Worm (Caenorhabditis elegans) whole organism, young adult: Measurements from ENCODE around the gene mam-4.

ENCODE experiments used
- Y53G8AR.9 ChIP-seq: fragments of 200-800 bp; sonication (Bioruptor generic); conservative IDR thresholded peaks from 2 replicates; pipeline ENCODE4 v1.3.6; 2022; ENCODE audit warnings: missing genetic modification reagents, missing genetic modification characterization, missing compliant biosample characterization
- ama-1 ChIP-seq, 3 experiments: fragments of 150-350 bp in 1 of 3; sonication (generic microtip) in 2 of 3; optimal IDR thresholded peaks; 2 replicates each; lab custom pipeline; 2014 to 2018; ENCODE audit warnings: missing biosample characterization in 2 of 3, missing genetic modification characterization in 2 of 3, missing genetic modification reagents in 2 of 3
- ccch-3 ChIP-seq: fragments of 200-800 bp; sonication (Bioruptor generic); optimal IDR thresholded peaks from 2 replicates; lab custom pipeline; 2018; ENCODE audit warnings: mild to moderate bottlenecking, missing genetic modification characterization, missing compliant biosample characterization
- ceh-91 ChIP-seq: fragments of 200-800 bp; sonication (Bioruptor generic); IDR thresholded peaks from 2 replicates; pipeline ENCODE4 v1.3.6; 2022; ENCODE audit warnings: missing genetic modification reagents, missing genetic modification characterization, missing compliant biosample characterization
- him-1 ChIP-seq: sonication (generic microtip); optimal IDR thresholded peaks from 2 replicates; lab custom pipeline; 2016; ENCODE audit warnings: missing genotype, missing genetic modification reagents, missing genetic modification characterization, missing compliant biosample characterization
- hmg-20 ChIP-seq: fragments of 200-800 bp; sonication (Bioruptor generic); IDR thresholded peaks from 2 replicates; pipeline ENCODE4 v1.3.6; 2022; ENCODE audit warnings: missing genetic modification reagents, missing genetic modification characterization, missing compliant biosample characterization
- lin-35 ChIP-seq, 3 experiments: fragments of 150-350 bp in 2 of 3; sonication (generic microtip) in 1 of 3; optimal IDR thresholded peaks; 2 replicates each; lab custom pipeline; 2014 to 2018; ENCODE audit warnings: missing biosample characterization in 3 of 3, missing genetic modification characterization in 3 of 3, missing genetic modification reagents in 3 of 3
- lsy-27 ChIP-seq: sonication (generic microtip); optimal IDR thresholded peaks from 2 replicates; lab custom pipeline; 2017; ENCODE audit warnings: missing genetic modification characterization, mild to moderate bottlenecking, missing compliant biosample characterization, antibody characterized with exemption, missing genotype, borderline replicate concordance; ENCODE audit not compliant: insufficient read depth
- nfya-2 ChIP-seq: fragments of 200-800 bp; sonication (Bioruptor generic); IDR thresholded peaks from 2 replicates; pipeline ENCODE4 v1.3.6; 2022; ENCODE audit warnings: missing genetic modification reagents, missing genetic modification characterization, missing compliant biosample characterization
- nfyb-1 ChIP-seq: fragments of 200-800 bp; sonication (Bioruptor generic); IDR thresholded peaks from 2 replicates; pipeline ENCODE4 v1.3.6; 2022; ENCODE audit warnings: missing genetic modification reagents, missing genetic modification characterization, missing compliant biosample characterization
- pha-4 ChIP-seq: fragments of 150-350 bp; sonication (generic microtip); optimal IDR thresholded peaks from 2 replicates; lab custom pipeline; 2014; ENCODE audit warnings: missing biosample characterization, missing genetic modification reagents, missing genetic modification characterization
- snpc-4 ChIP-seq, 5 experiments: fragments of 150-350 bp in 1 of 5; sonication (generic microtip) in 4 of 5; optimal IDR thresholded peaks; 2 replicates each; lab custom pipeline; 2014 to 2018; ENCODE audit warnings: missing genetic modification characterization in 5 of 5, missing biosample characterization in 3 of 5, antibody characterized with exemption in 2 of 5, mild to moderate bottlenecking in 2 of 5, missing compliant biosample characterization in 2 of 5, missing genotype in 2 of 5, moderate library complexity in 2 of 5, missing genetic modification reagents in 1 of 5
- somi-1 ChIP-seq: fragments of 200-800 bp; sonication (Bioruptor generic); optimal IDR thresholded peaks from 2 replicates; lab custom pipeline; 2018; ENCODE audit warnings: mild to moderate bottlenecking, missing genetic modification characterization, missing compliant biosample characterization

DNA sequence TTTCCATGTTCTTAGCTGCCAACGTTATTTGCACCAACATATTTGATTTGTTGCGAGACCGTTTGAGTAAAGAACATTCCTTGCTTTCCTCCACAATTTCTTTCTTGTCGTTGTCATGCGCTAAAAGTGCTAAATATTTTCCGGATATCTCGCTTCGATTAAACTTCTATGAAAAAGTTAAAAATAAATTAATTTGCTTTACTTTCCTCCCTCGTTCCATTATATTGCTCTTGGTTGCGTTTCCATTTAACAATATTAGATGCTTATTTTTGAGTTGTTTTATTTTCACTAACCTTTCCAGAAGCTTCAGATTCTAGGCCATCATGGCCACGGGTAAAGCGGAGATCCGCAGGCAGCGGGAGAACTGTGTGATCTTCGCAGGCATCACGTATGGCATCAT is 6.4 kb upstream of the mam-4 start, which contains the start of gene pgap-1:
- TF ChIP-seq pha-4 (no peak), ccch-3 (GFP tag; lab: Kevin White, UChicago) (no peak), ceh-91 (GFP tag; lab: Robert Waterston, UW) (no peak), nfyb-1 (GFP tag; lab: Robert Waterston, UW) (no peak), Y53G8AR.9 (no peak), ama-1 (optimal IDR thresholded peaks at IDR 0.05; lab: Kevin White, UChicago) (no peak), ama-1 (GFP tag; optimal IDR thresholded peaks at IDR 0.05; lab: Kevin White, UChicago) (no peak), him-1 (no peak), lsy-27 (no peak), somi-1 (GFP tag; lab: Kevin White, UChicago) (no peak), snpc-4 (GFP tag; optimal IDR thresholded peaks at IDR 0.05; lab: Kevin White, UChicago) (no peak), snpc-4 (tag; optimal IDR thresholded peaks at IDR 0.05; lab: Kevin White, UChicago) (no peak), nfya-2 (no peak), hmg-20 (no peak), lin-35 (GFP tag; optimal IDR thresholded peaks at IDR 0.05; lab: Kevin White, UChicago) (no peak)
